Fruit fly (Drosophila melanogaster) whole organism, embryonic: Measurements from ENCODE around the gene CG8329.
A peak's percentile ranks its signal among the peaks of the same experiment; 100 is the strongest.

Source experiments
- ATbp ChIP-seq: fragments of 200-800 bp; sonication (Bioruptor generic); optimal IDR thresholded peaks from 2 replicates; lab custom pipeline; 2017; ENCODE audit warnings: missing biosample characterization, mild to moderate bottlenecking, missing genetic modification characterization, missing genetic modification reagents
- Adf1 ChIP-seq: fragments of 200-800 bp; sonication (Bioruptor generic); IDR thresholded peaks from 2 replicates; pipeline ENCODE4 v1.3.6; 2022; ENCODE audit warnings: missing biosample characterization, missing genetic modification characterization
- Awh ChIP-seq: fragments of 200-800 bp; sonication (Bioruptor generic); IDR thresholded peaks from 2 replicates; pipeline ENCODE4, ENCODE4 v1.3.6; 2022; ENCODE audit warnings: missing biosample characterization, missing genetic modification characterization
- Bteb2 ChIP-seq: fragments of 200-800 bp; sonication (Bioruptor generic); optimal IDR thresholded peaks from 2 replicates; lab custom pipeline; 2016; ENCODE audit warnings: missing biosample characterization, missing genetic modification characterization
- CG10543 ChIP-seq: fragments of 200-800 bp; sonication (Bioruptor generic); optimal IDR thresholded peaks from 3 replicates; lab custom pipeline; 2017; ENCODE audit warnings: missing biosample characterization, mild to moderate bottlenecking, missing genetic modification characterization, moderate library complexity
- CG11695 ChIP-seq: fragments of 200-800 bp; sonication (Bioruptor generic); IDR thresholded peaks from 3 replicates; pipeline ENCODE4 v1.3.6; 2022; ENCODE audit warnings: missing biosample characterization, missing genetic modification characterization
- CG11696 ChIP-seq: fragments of 200-800 bp; sonication (Bioruptor generic); IDR thresholded peaks from 2 replicates; pipeline ENCODE4 v1.3.6; 2022; ENCODE audit warnings: missing biosample characterization, missing genetic modification characterization
- CG15073 ChIP-seq: fragments of 200-800 bp; sonication (Bioruptor generic); optimal IDR thresholded peaks from 2 replicates; lab custom pipeline; 2016; ENCODE audit warnings: missing biosample characterization, missing genetic modification characterization
- CG16815 ChIP-seq: fragments of 200-800 bp; sonication (Bioruptor generic); optimal IDR thresholded peaks from 3 replicates; lab custom pipeline; 2017; ENCODE audit warnings: missing biosample characterization, mild to moderate bottlenecking, missing genetic modification characterization
- CG17385 ChIP-seq: fragments of 200-800 bp; sonication (Bioruptor generic); optimal IDR thresholded peaks from 3 replicates; lab custom pipeline; 2018; ENCODE audit warnings: missing biosample characterization, mild to moderate bottlenecking, missing genetic modification characterization
- CG2199 ChIP-seq: fragments of 200-800 bp; sonication (Bioruptor generic); IDR thresholded peaks from 3 replicates; pipeline ENCODE4 v1.3.6; 2022; ENCODE audit warnings: missing biosample characterization, missing genetic modification characterization
- CG2202 ChIP-seq: fragments of 200-800 bp; sonication (Bioruptor generic); optimal IDR thresholded peaks from 2 replicates; lab custom pipeline; 2018; ENCODE audit warnings: missing biosample characterization, mild to moderate bottlenecking, missing genetic modification characterization
- CG2678 ChIP-seq: fragments of 200-800 bp; sonication (Bioruptor generic); optimal IDR thresholded peaks from 3 replicates; lab custom pipeline; 2019; ENCODE audit warnings: missing biosample characterization, mild to moderate bottlenecking, missing genetic modification characterization, moderate library complexity
- CG30020 ChIP-seq: fragments of 200-800 bp; optimal IDR thresholded peaks from 2 replicates; lab custom pipeline; 2019; ENCODE audit warnings: missing biosample characterization, mild to moderate bottlenecking, missing genetic modification characterization, moderate library complexity
- CG30431 ChIP-seq: fragments of 200-800 bp; sonication (Bioruptor generic); optimal IDR thresholded peaks from 2 replicates; lab custom pipeline; 2017; ENCODE audit warnings: missing biosample characterization, missing genetic modification characterization
- CG31365 ChIP-seq: fragments of 200-800 bp; sonication (Bioruptor generic); optimal IDR thresholded peaks from 2 replicates; lab custom pipeline; 2018; ENCODE audit warnings: missing biosample characterization, mild to moderate bottlenecking, missing genetic modification characterization
- CG34224 ChIP-seq: fragments of 200-800 bp; sonication (Bioruptor generic); IDR thresholded peaks from 3 replicates; pipeline ENCODE4 v1.3.6; 2022; ENCODE audit warnings: missing biosample characterization, missing genetic modification characterization; ENCODE audit not compliant: partially characterized antibody
- CG3847 ChIP-seq: fragments of 200-800 bp; sonication (Bioruptor generic); IDR thresholded peaks from 2 replicates; pipeline ENCODE4 v1.3.6; 2022; ENCODE audit warnings: missing biosample characterization, missing genetic modification characterization
- CG6654 ChIP-seq: fragments of 200-800 bp; sonication (Bioruptor generic); optimal IDR thresholded peaks from 2 replicates; lab custom pipeline; 2017; ENCODE audit warnings: missing biosample characterization, mild to moderate bottlenecking, missing genetic modification characterization
- CG7357 ChIP-seq: fragments of 200-800 bp; sonication (Bioruptor generic); IDR thresholded peaks from 3 replicates; pipeline ENCODE4 v1.3.6; 2022; ENCODE audit warnings: missing biosample characterization, missing genetic modification characterization
- CG7928 ChIP-seq: fragments of 200-800 bp; sonication (Bioruptor generic); optimal IDR thresholded peaks from 2 replicates; lab custom pipeline; 2017; ENCODE audit warnings: missing biosample characterization, mild to moderate bottlenecking, missing genetic modification characterization
- CG8089 ChIP-seq: fragments of 200-800 bp; sonication (Bioruptor generic); optimal IDR thresholded peaks from 3 replicates; lab custom pipeline; 2016; ENCODE audit warnings: missing biosample characterization, missing genetic modification characterization
- CG9609 ChIP-seq: fragments of 200-800 bp; sonication (Bioruptor generic); optimal IDR thresholded peaks from 3 replicates; lab custom pipeline; 2016; ENCODE audit warnings: missing biosample characterization, missing genetic modification characterization
- Camta ChIP-seq: fragments of 200-800 bp; sonication (Bioruptor generic); optimal IDR thresholded peaks from 2 replicates; lab custom pipeline; 2016; ENCODE audit warnings: missing biosample characterization, missing genetic modification characterization
- Deaf1 ChIP-seq: fragments of 200-800 bp; optimal IDR thresholded peaks from 3 replicates; lab custom pipeline; 2019; ENCODE audit warnings: missing biosample characterization, mild to moderate bottlenecking, missing genetic modification characterization, moderate library complexity
- GATAe ChIP-seq: fragments of 200-800 bp; sonication (Bioruptor generic); conservative IDR thresholded peaks from 2 replicates; pipeline ENCODE4 v1.3.6; 2022; ENCODE audit warnings: missing biosample characterization, missing genetic modification characterization
- Hand ChIP-seq: fragments of 200-800 bp; sonication (Bioruptor generic); optimal IDR thresholded peaks from 2 replicates; lab custom pipeline; 2017; ENCODE audit warnings: mild to moderate bottlenecking, missing biosample characterization, missing genetic modification reagents, missing genetic modification characterization
- Lhr ChIP-seq: fragments of 200-800 bp; sonication (Bioruptor generic); optimal IDR thresholded peaks from 3 replicates; lab custom pipeline; 2017; ENCODE audit warnings: mild to moderate bottlenecking, missing biosample characterization, missing genetic modification reagents, missing genetic modification characterization
- Mes4 ChIP-seq: fragments of 200-800 bp; sonication (Bioruptor generic); optimal IDR thresholded peaks from 2 replicates; lab custom pipeline; 2016; ENCODE audit warnings: missing biosample characterization, missing genetic modification characterization
- NK7.1 ChIP-seq: fragments of 200-800 bp; sonication (Bioruptor generic); optimal IDR thresholded peaks from 3 replicates; lab custom pipeline; 2016; ENCODE audit warnings: missing biosample characterization, missing genetic modification characterization
- Rfx ChIP-seq: fragments of 200-800 bp; sonication (Bioruptor generic); IDR thresholded peaks from 2 replicates; pipeline ENCODE4 v1.3.6; 2022; ENCODE audit warnings: missing biosample characterization, missing genetic modification characterization
- Spps ChIP-seq: fragments of 200-800 bp; sonication (Bioruptor generic); optimal IDR thresholded peaks from 2 replicates; lab custom pipeline; 2018; ENCODE audit warnings: missing biosample characterization, mild to moderate bottlenecking, missing genetic modification characterization
- Sry-δ ChIP-seq: fragments of 200-800 bp; sonication (Bioruptor generic); optimal IDR thresholded peaks from 2 replicates; lab custom pipeline; 2016; ENCODE audit warnings: missing biosample characterization, missing genetic modification characterization
- Xbp1 ChIP-seq: fragments of 200-800 bp; sonication (Bioruptor generic); optimal IDR thresholded peaks from 3 replicates; lab custom pipeline; 2016; ENCODE audit warnings: missing biosample characterization, mild to moderate bottlenecking, missing genetic modification characterization
- ab ChIP-seq: fragments of 200-800 bp; sonication (Bioruptor generic); optimal IDR thresholded peaks from 2 replicates; lab custom pipeline; 2016; ENCODE audit warnings: missing biosample characterization, missing genetic modification characterization
- aop ChIP-seq: fragments of 200-800 bp; sonication (Bioruptor generic); IDR thresholded peaks from 2 replicates; pipeline ENCODE4 v1.3.6; 2022; ENCODE audit warnings: missing biosample characterization, missing genetic modification characterization
- bsh ChIP-seq, 2 experiments: fragments of 200-800 bp; sonication (Bioruptor generic); optimal IDR thresholded peaks; 2 replicates each; lab custom pipeline; 2017 to 2018; ENCODE audit warnings: mild to moderate bottlenecking in 2 of 2, missing biosample characterization in 2 of 2, missing genetic modification characterization in 2 of 2, moderate library complexity in 1 of 2
- btn ChIP-seq: fragments of 200-800 bp; sonication (Bioruptor generic); optimal IDR thresholded peaks from 2 replicates; lab custom pipeline; 2016; ENCODE audit warnings: missing biosample characterization, missing genetic modification characterization
- chinmo ChIP-seq: fragments of 200-800 bp; sonication (Bioruptor generic); IDR thresholded peaks from 4 replicates; pipeline ENCODE4 v1.3.6; 2022; ENCODE audit warnings: missing biosample characterization, missing genetic modification characterization; ENCODE audit not compliant: partially characterized antibody
- chm ChIP-seq: fragments of 200-800 bp; sonication (Bioruptor generic); IDR thresholded peaks from 2 replicates; pipeline ENCODE4 v1.3.6; 2022; ENCODE audit warnings: missing biosample characterization, missing genetic modification characterization
- crp ChIP-seq, 2 experiments: fragments of 200-800 bp; sonication (Bioruptor generic); optimal IDR thresholded peaks; 2 replicates in 1 of 2; 3 replicates in 1 of 2; lab custom pipeline; 2017; ENCODE audit warnings: missing biosample characterization in 2 of 2, missing genetic modification characterization in 2 of 2, mild to moderate bottlenecking in 1 of 2, moderate library complexity in 1 of 2
- disco-r ChIP-seq: fragments of 200-800 bp; sonication (Bioruptor generic); optimal IDR thresholded peaks from 2 replicates; lab custom pipeline; 2016; ENCODE audit warnings: missing biosample characterization, missing genetic modification characterization
- ken ChIP-seq: fragments of 200-800 bp; sonication (Bioruptor generic); IDR thresholded peaks from 3 replicates; pipeline ENCODE4 v1.3.6; 2022; ENCODE audit warnings: missing biosample characterization, missing genetic modification characterization
- luna ChIP-seq: fragments of 200-800 bp; sonication (Bioruptor generic); optimal IDR thresholded peaks from 2 replicates; lab custom pipeline; 2016; ENCODE audit warnings: missing biosample characterization, missing genetic modification characterization
- nerfin-2 ChIP-seq: fragments of 200-800 bp; sonication (Bioruptor generic); IDR thresholded peaks from 2 replicates; pipeline ENCODE4 v1.3.6; 2022; ENCODE audit warnings: missing biosample characterization, missing genetic modification characterization; ENCODE audit not compliant: partially characterized antibody
- pb ChIP-seq: fragments of 200-800 bp; sonication (Bioruptor generic); optimal IDR thresholded peaks from 3 replicates; lab custom pipeline; 2016; ENCODE audit warnings: missing biosample characterization, missing genetic modification characterization
- pho ChIP-seq: fragments of 200-800 bp; sonication (Bioruptor generic); optimal IDR thresholded peaks from 2 replicates; lab custom pipeline; 2016; ENCODE audit warnings: missing biosample characterization, missing genetic modification characterization
- phol ChIP-seq: fragments of 200-800 bp; sonication (Bioruptor generic); optimal IDR thresholded peaks from 3 replicates; lab custom pipeline; 2018; ENCODE audit warnings: missing biosample characterization, mild to moderate bottlenecking, missing genetic modification characterization, moderate library complexity
- vfl ChIP-seq: fragments of 200-800 bp; sonication (Bioruptor generic); optimal IDR thresholded peaks from 2 replicates; lab custom pipeline; 2016; ENCODE audit warnings: missing biosample characterization, missing genetic modification characterization
- vvl ChIP-seq: fragments of 200-800 bp; sonication (Bioruptor generic); IDR thresholded peaks from 2 replicates; pipeline ENCODE4 v1.3.6; 2022; ENCODE audit warnings: missing biosample characterization, missing genetic modification characterization
- z ChIP-seq: fragments of 200-800 bp; sonication (Bioruptor generic); IDR thresholded peaks from 3 replicates; pipeline ENCODE4 v1.3.6; 2022; ENCODE audit warnings: missing biosample characterization, missing genetic modification characterization

The CG8329 gene

dm6 chr3L:9613960-9614588, 23.8 kb upstream of the CG8329 start (continued):
- TF ChIP-seq CG7928 (GFP tag; lab: Kevin White, UChicago) (no peak), Xbp1 (GFP tag; lab: Kevin White, UChicago) (peak; percentile 16), Adf1 (GFP tag; lab: Robert Waterston, UW) (no peak), CG2678 (tag; lab: Kevin White, UChicago) (no peak), Lhr (GFP tag; lab: Kevin White, UChicago) (peak; percentile 41), CG15073 (GFP tag; lab: Kevin White, UChicago) (no peak), CG30020 (tag; lab: Kevin White, UChicago) (no peak), CG31365 (tag; lab: Kevin White, UChicago) (peak; percentile 98), z (GFP tag; lab: Robert Waterston, UW) (no peak), pho (GFP tag; lab: Kevin White, UChicago) (no peak), phol (tag; lab: Kevin White, UChicago) (peak; percentile 66), CG30431 (no peak), CG17385 (GFP tag; lab: Kevin White, UChicago) (no peak), CG34224 (GFP tag; lab: Robert Waterston, UW) (no peak), NK7.1 (GFP tag; lab: Kevin White, UChicago) (no peak), CG10543 (no peak), chinmo (GFP tag; lab: Robert Waterston, UW) (no peak), crp (GFP tag; optimal IDR thresholded peaks at IDR 0.05; lab: Kevin White, UChicago) (no peak), Deaf1 (no peak), Awh (GFP tag; lab: Robert Waterston, UW) (no peak), aop (no peak), Mes4 (GFP tag; lab: Kevin White, UChicago) (no peak), Sry-δ (GFP tag; lab: Kevin White, UChicago) (no peak), luna (GFP tag; lab: Kevin White, UChicago) (no peak), CG11696 (GFP tag; lab: Robert Waterston, UW) (no peak), CG16815 (GFP tag; lab: Kevin White, UChicago) (no peak), CG2202 (tag; lab: Kevin White, UChicago) (no peak), vfl (GFP tag; lab: Kevin White, UChicago) (peak; percentile 57), Hand (GFP tag; lab: Kevin White, UChicago) (no peak), CG6654 (GFP tag; lab: Kevin White, UChicago) (no peak), Rfx (GFP tag; lab: Robert Waterston, UW) (peak; percentile 90), ken (GFP tag; lab: Robert Waterston, UW) (peak; percentile 68; the same call in 2 of the 3 replicates), nerfin-2 (GFP tag; lab: Robert Waterston, UW) (no peak), pb (GFP tag; lab: Kevin White, UChicago) (no peak), btn (GFP tag; lab: Kevin White, UChicago) (no peak), ab (GFP tag; lab: Kevin White, UChicago) (no peak), CG7357 (no peak; the same call in 2 of the 3 replicates), chm (GFP tag; lab: Robert Waterston, UW) (no peak), bsh (GFP tag; optimal IDR thresholded peaks at IDR 0.05; lab: Kevin White, UChicago) (no peak), Camta (no peak), CG3847 (peak; percentile 75), ATbp (GFP tag; lab: Kevin White, UChicago) (no peak), CG8089 (no peak), vvl (GFP tag; lab: Robert Waterston, UW) (peak; percentile 50; the same call in 1 of the 2 replicates), Spps (no peak), CG11695 (GFP tag; lab: Robert Waterston, UW) (no peak), disco-r (GFP tag; lab: Kevin White, UChicago) (no peak), CG2199 (peak; percentile 88), GATAe (GFP tag; lab: Robert Waterston, UW) (no peak), Bteb2 (GFP tag; lab: Kevin White, UChicago) (no peak), CG9609 (no peak)
